Fruit fly (Drosophila melanogaster) whole organism, embryonic: Measurements from ENCODE around the gene CG13842.

Source experiments
- Ada2b ChIP-seq: fragments of 200-800 bp; sonication (Bioruptor generic); IDR thresholded peaks from 2 replicates; pipeline ENCODE4 v1.3.6; 2022; ENCODE audit warnings: missing biosample characterization, missing genetic modification characterization
- BEAF-32 ChIP-seq: fragments of 200-800 bp; sonication (Bioruptor generic); optimal IDR thresholded peaks from 3 replicates; lab custom pipeline; 2017; ENCODE audit warnings: missing biosample characterization, missing genetic modification characterization, mild to moderate bottlenecking, moderate library complexity, missing genetic modification reagents
- CG1024 ChIP-seq: fragments of 200-800 bp; sonication (Bioruptor generic); IDR thresholded peaks from 2 replicates; pipeline ENCODE4 v1.3.6; 2022; ENCODE audit warnings: missing biosample characterization, missing genetic modification characterization
- CG11695 ChIP-seq: fragments of 200-800 bp; sonication (Bioruptor generic); IDR thresholded peaks from 3 replicates; pipeline ENCODE4 v1.3.6; 2022; ENCODE audit warnings: missing biosample characterization, missing genetic modification characterization
- CG11696 ChIP-seq: fragments of 200-800 bp; sonication (Bioruptor generic); IDR thresholded peaks from 2 replicates; pipeline ENCODE4 v1.3.6; 2022; ENCODE audit warnings: missing biosample characterization, missing genetic modification characterization
- CG12155 ChIP-seq: fragments of 200-800 bp; sonication (Bioruptor generic); optimal IDR thresholded peaks from 3 replicates; lab custom pipeline; 2016; ENCODE audit warnings: missing biosample characterization, missing genetic modification characterization
- CG15073 ChIP-seq: fragments of 200-800 bp; sonication (Bioruptor generic); optimal IDR thresholded peaks from 2 replicates; lab custom pipeline; 2016; ENCODE audit warnings: missing biosample characterization, missing genetic modification characterization
- CG15514 ChIP-seq: fragments of 200-800 bp; sonication (Bioruptor generic); optimal IDR thresholded peaks from 3 replicates; lab custom pipeline; 2017; ENCODE audit warnings: missing biosample characterization, missing genetic modification characterization, mild to moderate bottlenecking, moderate library complexity, missing genetic modification reagents
- CG1603 ChIP-seq: fragments of 200-800 bp; sonication (Bioruptor generic); optimal IDR thresholded peaks from 2 replicates; lab custom pipeline; 2019; ENCODE audit warnings: missing biosample characterization, mild to moderate bottlenecking, missing genetic modification characterization, moderate library complexity
- CG17328 ChIP-seq: fragments of 200-800 bp; sonication (Bioruptor generic); IDR thresholded peaks from 2 replicates; pipeline ENCODE4 v1.3.6; 2022; ENCODE audit warnings: missing biosample characterization, missing genetic modification characterization
- CG18476 ChIP-seq: fragments of 200-800 bp; sonication (Bioruptor generic); optimal IDR thresholded peaks from 2 replicates; lab custom pipeline; 2016; ENCODE audit warnings: missing biosample characterization, mild to moderate bottlenecking, missing genetic modification characterization
- CG2129 ChIP-seq: fragments of 200-800 bp; sonication (Bioruptor generic); IDR thresholded peaks from 2 replicates; pipeline ENCODE4 v1.3.6; 2022; ENCODE audit warnings: missing biosample characterization, missing genetic modification characterization; ENCODE audit not compliant: partially characterized antibody
- CG30020 ChIP-seq: fragments of 200-800 bp; optimal IDR thresholded peaks from 2 replicates; lab custom pipeline; 2019; ENCODE audit warnings: missing biosample characterization, mild to moderate bottlenecking, missing genetic modification characterization, moderate library complexity
- CG32772 ChIP-seq: fragments of 200-800 bp; sonication (Bioruptor generic); IDR thresholded peaks from 2 replicates; pipeline ENCODE4 v1.3.6; 2022; ENCODE audit warnings: missing biosample characterization, missing genetic modification characterization
- CG3838 ChIP-seq: fragments of 200-800 bp; sonication (Bioruptor generic); optimal IDR thresholded peaks from 3 replicates; lab custom pipeline; 2016; ENCODE audit warnings: missing biosample characterization, missing genetic modification characterization
- CG3995 ChIP-seq: fragments of 200-800 bp; sonication (Bioruptor generic); optimal IDR thresholded peaks from 3 replicates; lab custom pipeline; 2016; ENCODE audit warnings: missing biosample characterization, missing genetic modification characterization
- CG4820 ChIP-seq: fragments of 200-800 bp; sonication (Bioruptor generic); optimal IDR thresholded peaks from 3 replicates; lab custom pipeline; 2016; ENCODE audit warnings: missing biosample characterization, missing genetic modification characterization
- CG6654 ChIP-seq: fragments of 200-800 bp; sonication (Bioruptor generic); optimal IDR thresholded peaks from 2 replicates; lab custom pipeline; 2017; ENCODE audit warnings: missing biosample characterization, mild to moderate bottlenecking, missing genetic modification characterization
- CG6791 ChIP-seq: fragments of 200-800 bp; sonication (Bioruptor generic); IDR thresholded peaks from 3 replicates; pipeline ENCODE4 v1.3.6; 2022; ENCODE audit warnings: missing biosample characterization, missing genetic modification characterization; ENCODE audit not compliant: partially characterized antibody
- CG7963 ChIP-seq: fragments of 200-800 bp; sonication (Bioruptor generic); IDR thresholded peaks from 3 replicates; pipeline ENCODE4 v1.3.6; 2022; ENCODE audit warnings: missing biosample characterization, missing genetic modification characterization; ENCODE audit not compliant: partially characterized antibody
- CG8290 ChIP-seq, 3 experiments: fragments of 200-800 bp; sonication (Bioruptor generic); optimal IDR thresholded peaks; 2 replicates each; lab custom pipeline; 2016 to 2019; ENCODE audit warnings: missing biosample characterization in 3 of 3, missing genetic modification characterization in 3 of 3, mild to moderate bottlenecking in 2 of 3, moderate library complexity in 1 of 3
- CG8478 ChIP-seq: fragments of >200 bp; optimal IDR thresholded peaks from 2 replicates; lab custom pipeline; 2018
- CoRest ChIP-seq: fragments of 200-800 bp; sonication (Bioruptor generic); optimal IDR thresholded peaks from 3 replicates; lab custom pipeline; 2018; ENCODE audit warnings: missing biosample characterization, mild to moderate bottlenecking, missing genetic modification characterization, moderate library complexity
- Drgx ChIP-seq: fragments of 200-800 bp; sonication (Bioruptor generic); IDR thresholded peaks from 2 replicates; pipeline ENCODE4 v1.3.6; 2022; ENCODE audit warnings: missing biosample characterization, missing genetic modification characterization
- Gug ChIP-seq: fragments of 200-800 bp; sonication (Bioruptor generic); IDR thresholded peaks from 4 replicates; pipeline ENCODE4 v1.3.6; 2022; ENCODE audit warnings: missing biosample characterization, missing genetic modification characterization
- Lpt ChIP-seq: fragments of >200 bp; optimal IDR thresholded peaks from 2 replicates; lab custom pipeline; 2018; ENCODE audit warnings: missing biosample characterization, missing genetic modification characterization
- Mad ChIP-seq: fragments of 200-800 bp; sonication (Bioruptor generic); optimal IDR thresholded peaks from 2 replicates; lab custom pipeline; 2016; ENCODE audit warnings: missing biosample characterization, missing genetic modification characterization
- Med ChIP-seq: fragments of 200-800 bp; sonication (Bioruptor generic); peaks from one replicate; lab custom pipeline; 2016; ENCODE audit warnings: missing biosample characterization, missing genetic modification characterization, mild to moderate bottlenecking, inconsistent platforms, moderate library complexity
- Pdp1 ChIP-seq, 2 experiments: fragments of 200-800 bp; sonication (Bioruptor generic); optimal IDR thresholded peaks; 3 replicates each; lab custom pipeline; 2016; ENCODE audit warnings: missing biosample characterization in 2 of 2, missing genetic modification characterization in 2 of 2, mild to moderate bottlenecking in 1 of 2, moderate library complexity in 1 of 2
- Sox102F ChIP-seq: fragments of 200-800 bp; sonication (Bioruptor generic); optimal IDR thresholded peaks from 2 replicates; lab custom pipeline; 2018; ENCODE audit warnings: missing biosample characterization, mild to moderate bottlenecking, missing genetic modification characterization, moderate library complexity
- Tbp ChIP-seq: fragments of >200 bp; optimal IDR thresholded peaks from 2 replicates; lab custom pipeline; 2018; ENCODE audit warnings: missing biosample characterization, missing genetic modification characterization
- Xrp1 ChIP-seq: fragments of 200-800 bp; sonication (Bioruptor generic); IDR thresholded peaks from 2 replicates; pipeline ENCODE4 v1.3.6; 2022; ENCODE audit warnings: missing biosample characterization, missing genetic modification characterization
- al ChIP-seq: fragments of 200-800 bp; sonication (Bioruptor generic); IDR thresholded peaks from 2 replicates; pipeline ENCODE4 v1.3.6; 2022; ENCODE audit warnings: missing biosample characterization, missing genetic modification characterization
- ash1 ChIP-seq: fragments of 200-800 bp; sonication (Bioruptor generic); optimal IDR thresholded peaks from 2 replicates; lab custom pipeline; 2018; ENCODE audit warnings: missing biosample characterization, mild to moderate bottlenecking, missing genetic modification characterization
- cg ChIP-seq: fragments of 200-800 bp; sonication (Bioruptor generic); optimal IDR thresholded peaks from 3 replicates; lab custom pipeline; 2019; ENCODE audit warnings: missing biosample characterization, mild to moderate bottlenecking, missing genetic modification characterization, moderate library complexity
- ci ChIP-seq: fragments of 200-800 bp; sonication (Bioruptor generic); IDR thresholded peaks from 3 replicates; pipeline ENCODE4 v1.3.6; 2022; ENCODE audit warnings: missing biosample characterization, missing genetic modification characterization
- dysf ChIP-seq: fragments of 200-800 bp; sonication (Bioruptor generic); IDR thresholded peaks from 3 replicates; pipeline ENCODE4 v1.3.6; 2022; ENCODE audit warnings: missing biosample characterization, missing genetic modification characterization
- eyg ChIP-seq: fragments of 200-800 bp; sonication (Bioruptor generic); optimal IDR thresholded peaks from 3 replicates; lab custom pipeline; 2016; ENCODE audit warnings: missing biosample characterization, missing genetic modification characterization
- gcm ChIP-seq: fragments of 200-800 bp; sonication (Bioruptor generic); optimal IDR thresholded peaks from 2 replicates; lab custom pipeline; 2019; ENCODE audit warnings: missing biosample characterization, mild to moderate bottlenecking, missing genetic modification characterization, moderate library complexity
- ham ChIP-seq: fragments of 200-800 bp; sonication (Bioruptor generic); IDR thresholded peaks from 2 replicates; pipeline ENCODE4 v1.3.6; 2022; ENCODE audit warnings: missing biosample characterization, missing genetic modification characterization
- hkb ChIP-seq, 2 experiments: fragments of 200-800 bp in 1 of 2; fragments of >200 bp in 1 of 2; sonication (Bioruptor generic) in 1 of 2; IDR thresholded peaks in 1 of 2; optimal IDR thresholded peaks in 1 of 2; 2 replicates each; pipeline versions ENCODE4 v1.3.6 to Lab custom; 2017 to 2022; ENCODE audit warnings: missing biosample characterization in 1 of 2, missing genetic modification characterization in 1 of 2
- jumu ChIP-seq: fragments of 200-800 bp; sonication (Bioruptor generic); optimal IDR thresholded peaks from 3 replicates; lab custom pipeline; 2016; ENCODE audit warnings: missing biosample characterization, missing genetic modification characterization
- nerfin-1 ChIP-seq: fragments of 200-800 bp; sonication (Bioruptor generic); optimal IDR thresholded peaks from 3 replicates; lab custom pipeline; 2019; ENCODE audit warnings: missing biosample characterization, mild to moderate bottlenecking, missing genetic modification characterization, moderate library complexity
- odd ChIP-seq: fragments of 200-800 bp; sonication (Bioruptor generic); optimal IDR thresholded peaks from 2 replicates; lab custom pipeline; 2017; ENCODE audit warnings: missing biosample characterization, mild to moderate bottlenecking, missing genetic modification characterization
- onecut ChIP-seq: fragments of 200-800 bp; sonication (Bioruptor generic); IDR thresholded peaks from 2 replicates; pipeline ENCODE4 v1.3.6; 2022; ENCODE audit warnings: missing biosample characterization, missing genetic modification characterization
- p53 ChIP-seq: fragments of 200-800 bp; sonication (Bioruptor generic); optimal IDR thresholded peaks from 2 replicates; lab custom pipeline; 2016; ENCODE audit warnings: missing biosample characterization, missing genetic modification characterization
- pan ChIP-seq, 4 experiments: fragments of >200 bp in 3 of 4; fragments of 200-800 bp in 1 of 4; sonication (Bioruptor generic) in 1 of 4; optimal IDR thresholded peaks in 3 of 4; IDR thresholded peaks in 1 of 4; 2 replicates each; pipeline versions ENCODE4 v1.3.6 to Lab custom; 2017 to 2022; ENCODE audit warnings: missing biosample characterization in 2 of 4, missing genetic modification characterization in 2 of 4, mixed read lengths in 1 of 4
- slbo ChIP-seq: fragments of 200-800 bp; sonication (Bioruptor generic); IDR thresholded peaks from 2 replicates; pipeline ENCODE4 v1.3.6; 2022; ENCODE audit warnings: missing biosample characterization, missing genetic modification characterization
- trem ChIP-seq: fragments of 200-800 bp; optimal IDR thresholded peaks from 3 replicates; lab custom pipeline; 2019; ENCODE audit warnings: missing biosample characterization, mild to moderate bottlenecking, missing genetic modification characterization, moderate library complexity
- unpg ChIP-seq: fragments of 200-800 bp; sonication (Bioruptor generic); optimal IDR thresholded peaks from 3 replicates; lab custom pipeline; 2018; ENCODE audit warnings: missing biosample characterization, mild to moderate bottlenecking, missing genetic modification characterization, moderate library complexity

CG13842 gene

DNA sequence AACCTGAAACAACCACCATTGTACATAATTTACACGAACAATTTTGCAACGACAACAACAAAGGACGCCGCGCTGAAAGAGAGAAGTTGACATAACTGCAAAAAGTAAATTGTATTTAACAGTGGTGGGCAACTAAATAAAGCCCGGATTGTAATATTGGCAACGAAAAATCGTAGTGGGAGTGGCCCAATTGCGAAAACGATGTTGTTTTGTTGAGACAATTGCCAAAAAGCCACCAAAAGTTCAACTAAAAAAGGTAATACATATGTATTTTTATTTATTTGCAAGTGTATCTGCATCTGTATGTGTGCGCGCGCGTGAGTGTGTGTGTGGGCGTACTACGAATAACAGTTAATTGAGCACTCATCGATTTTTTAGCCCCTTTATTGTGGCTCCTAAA lies 44.0 kb upstream of the CG13842 start:
- TF ChIP-seq cg (GFP tag; lab: Kevin White, UChicago) (peak; percentile 60), CG11695 (GFP tag; lab: Robert Waterston, UW) (0 out of 3 replicates have a peak, but pooled peaks have one; percentile 17), unpg (GFP tag; lab: Kevin White, UChicago) (peak; percentile 2), Mad (no peak), CG6791 (GFP tag; lab: Robert Waterston, UW) (no peak), CoRest (tag; lab: Kevin White, UChicago) (no peak), hkb (optimal IDR thresholded peaks at IDR 0.05; lab: Kevin White, UChicago) (no peak), hkb (GFP tag; IDR thresholded peaks at IDR 0.05; lab: Robert Waterston, UW) (peak; percentile 35; the same call in 1 of the 2 replicates), slbo (GFP tag; lab: Robert Waterston, UW) (peak; percentile 15; the same call in 1 of the 2 replicates), CG18476 (no peak), CG7963 (GFP tag; lab: Robert Waterston, UW) (no peak), Pdp1 (GFP tag; optimal IDR thresholded peaks at IDR 0.05; lab: Kevin White, UChicago) (no peak), CG3838 (no peak), CG4820 (GFP tag; lab: Kevin White, UChicago) (no peak), CG11696 (GFP tag; lab: Robert Waterston, UW) (peak; percentile 57), CG6654 (GFP tag; lab: Kevin White, UChicago) (no peak), CG8478 (lab: Kevin White, UChicago) (no peak), Xrp1 (0 out of 2 replicates have a peak, but pooled peaks have one; percentile 19), Drgx (0 out of 2 replicates have a peak, but pooled peaks have one; percentile 28), CG1603 (peak; percentile 3), Sox102F (GFP tag; lab: Kevin White, UChicago) (no peak), CG30020 (tag; lab: Kevin White, UChicago) (no peak), jumu (GFP tag; lab: Kevin White, UChicago) (no peak), ham (GFP tag; lab: Robert Waterston, UW) (no peak), onecut (peak; percentile 49; the same call in 1 of the 2 replicates), Ada2b (GFP tag; lab: Robert Waterston, UW) (peak; percentile 23; the same call in 1 of the 2 replicates), nerfin-1 (tag; lab: Kevin White, UChicago) (peak; percentile 15), CG8290 (GFP tag; optimal IDR thresholded peaks at IDR 0.05; lab: Kevin White, UChicago) (no peak), CG8290 (tag; optimal IDR thresholded peaks at IDR 0.05; lab: Kevin White, UChicago) (peak in 1 of 2 experiments; percentile 5), pan (optimal IDR thresholded peaks at IDR 0.05; lab: Kevin White, UChicago) (no peak), pan (GFP tag; optimal IDR thresholded peaks at IDR 0.05 in 1 of 2, IDR thresholded peaks at IDR 0.05 in 1 of 2) (peak in 1 of 2 experiments; percentile 6), CG15514 (GFP tag; lab: Kevin White, UChicago) (no peak), Med (GFP tag; lab: Kevin White, UChicago) (peak; percentile 75), ci (GFP tag; lab: Robert Waterston, UW) (peak; percentile 5; the same call in 1 of the 3 replicates)

DNA sequence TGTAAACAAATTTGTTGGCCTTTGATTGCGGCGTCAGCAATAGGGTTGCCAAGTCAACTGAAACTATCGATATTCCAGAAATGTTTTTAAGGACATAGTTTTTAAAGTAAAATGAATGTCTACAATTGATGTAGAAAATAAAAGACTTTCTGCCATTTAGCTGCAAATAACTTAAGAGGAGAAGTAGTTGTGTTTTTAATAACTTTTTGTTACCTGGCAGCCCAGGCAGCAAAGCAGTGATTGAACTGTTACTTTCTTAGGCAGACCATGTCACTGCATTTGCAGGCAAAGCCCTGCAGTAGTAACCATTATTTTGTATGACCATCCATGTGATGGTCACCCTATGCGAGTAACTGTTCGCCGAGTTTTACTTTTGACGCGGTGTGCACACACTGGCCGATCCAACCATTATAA lies 43.5 kb upstream of the CG13842 start, which contains the start of the genes rumi, CG7029 and Usp12-46:
Gene rumi, minus strand, starts transcription at position 64 of the 414 bp plus-strand sequence.
Gene CG7029, plus strand, starts transcription at position 368 of the 414 bp plus-strand sequence.
Gene Usp12-46, plus strand, starts transcription at position 368 of the 414 bp plus-strand sequence.
- TF ChIP-seq CG1024 (GFP tag; lab: Robert Waterston, UW) (peak; percentile 73), dysf (GFP tag; lab: Robert Waterston, UW) (peak; percentile 84), CG30020 (tag; lab: Kevin White, UChicago) (peak; percentile 65), al (GFP tag; lab: Robert Waterston, UW) (peak; percentile 75), odd (GFP tag; lab: Kevin White, UChicago) (no peak), Gug (GFP tag; lab: Robert Waterston, UW) (peak; percentile 77; the same call in 3 of the 4 replicates), ash1 (GFP tag; lab: Kevin White, UChicago) (no peak), CG17328 (GFP tag; lab: Robert Waterston, UW) (peak; percentile 90), gcm (peak; percentile 74), Tbp (GFP tag; lab: Kevin White, UChicago) (no peak), CG32772 (GFP tag; lab: Robert Waterston, UW) (peak; percentile 83), CG15073 (GFP tag; lab: Kevin White, UChicago) (peak; percentile 43), eyg (GFP tag; lab: Kevin White, UChicago) (peak; percentile 58), Lpt (no peak), CG2129 (peak; percentile 64), trem (tag; lab: Kevin White, UChicago) (peak; percentile 83), CG3995 (GFP tag; lab: Kevin White, UChicago) (peak; percentile 100), CG12155 (peak; percentile 88), BEAF-32 (GFP tag; lab: Kevin White, UChicago) (peak; percentile 87), p53 (GFP tag; lab: Kevin White, UChicago) (peak; percentile 86)
